Worm (Caenorhabditis elegans) whole organism, midembryonic: ENCODE measurements around the gene ZK512.1.

ENCODE experiments used
- T22C8.4 ChIP-seq: fragments of 200-800 bp; sonication (Bioruptor generic); IDR thresholded peaks from 2 replicates; pipeline ENCODE4 v1.3.6; 2022; ENCODE audit warnings: missing genetic modification characterization, missing compliant biosample characterization
- cog-1 ChIP-seq: sonication (generic microtip); optimal IDR thresholded peaks from 2 replicates; lab custom pipeline; 2016; ENCODE audit warnings: missing genetic modification characterization, missing compliant biosample characterization
- flt-1 ChIP-seq: fragments of 200-800 bp; sonication (Bioruptor generic); IDR thresholded peaks from 2 replicates; pipeline ENCODE4 v1.3.6; 2022; ENCODE audit warnings: missing genetic modification characterization, missing compliant biosample characterization
- klf-2 ChIP-seq: fragments of 200-800 bp; sonication (Bioruptor generic); conservative IDR thresholded peaks from 2 replicates; pipeline ENCODE4 v1.3.6; 2022; ENCODE audit warnings: missing genetic modification reagents, missing genetic modification characterization, missing compliant biosample characterization
- med-1 ChIP-seq: sonication (generic microtip); optimal IDR thresholded peaks from 2 replicates; lab custom pipeline; 2017; ENCODE audit warnings: missing genetic modification characterization, mild to moderate bottlenecking, missing compliant biosample characterization, antibody characterized with exemption, missing genetic modification reagents; ENCODE audit not compliant: insufficient read depth
- ref-1 ChIP-seq: fragments of 200-800 bp; sonication (Bioruptor generic); conservative IDR thresholded peaks from 2 replicates; pipeline ENCODE4 v1.3.6; 2022; ENCODE audit warnings: missing genetic modification reagents, missing genetic modification characterization, missing compliant biosample characterization
- tab-1 ChIP-seq: fragments of 200-800 bp; sonication (Bioruptor generic); IDR thresholded peaks from 2 replicates; pipeline ENCODE4 v1.3.6; 2022; ENCODE audit warnings: missing genetic modification characterization, missing compliant biosample characterization
- ztf-23 ChIP-seq: fragments of 200-800 bp; sonication (Bioruptor generic); IDR thresholded peaks from 2 replicates; pipeline ENCODE4 v1.3.6; 2022; ENCODE audit warnings: missing genetic modification reagents, missing genetic modification characterization, missing compliant biosample characterization
- ztf-29 ChIP-seq: fragments of 200-800 bp; sonication (Bioruptor generic); IDR thresholded peaks from 2 replicates; pipeline ENCODE4 v1.3.6; 2022; ENCODE audit warnings: missing genetic modification reagents, missing genetic modification characterization, missing compliant biosample characterization

Gene ZK512.1

DNA sequence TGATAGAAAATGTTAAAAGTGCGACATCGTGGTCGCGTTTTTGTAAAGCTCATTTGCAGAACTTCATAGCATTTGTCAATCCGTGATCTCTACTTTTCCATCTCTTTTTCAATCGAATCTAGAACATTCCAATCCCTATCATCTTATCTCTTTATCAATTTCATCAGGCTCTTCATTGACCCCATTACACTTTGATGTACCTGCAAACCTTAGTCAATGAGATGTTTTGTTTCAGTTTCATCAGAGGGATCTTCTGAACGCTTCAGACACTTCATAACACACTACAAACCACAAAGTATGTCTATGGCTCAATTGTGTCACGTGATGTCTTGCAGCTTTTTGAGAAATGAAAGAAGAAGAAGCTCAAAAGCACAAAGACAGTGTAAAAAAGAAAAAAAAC is 31.6 kb upstream of the ZK512.1 start:
- no peak for TF ChIP-seq ref-1
- TF ChIP-seq tab-1 = no peak
- no peak for TF ChIP-seq klf-2
- no peak for TF ChIP-seq T22C8.4 (GFP tag; lab: Robert Waterston, UW)
- no peak for TF ChIP-seq cog-1 (tag; lab: Kevin White, UChicago)
- no peak for TF ChIP-seq flt-1 (GFP tag; lab: Robert Waterston, UW)
- TF ChIP-seq ztf-29 = no peak
- no peak for TF ChIP-seq med-1
- TF ChIP-seq ztf-23 (GFP tag; lab: Robert Waterston, UW) = no peak

DNA sequence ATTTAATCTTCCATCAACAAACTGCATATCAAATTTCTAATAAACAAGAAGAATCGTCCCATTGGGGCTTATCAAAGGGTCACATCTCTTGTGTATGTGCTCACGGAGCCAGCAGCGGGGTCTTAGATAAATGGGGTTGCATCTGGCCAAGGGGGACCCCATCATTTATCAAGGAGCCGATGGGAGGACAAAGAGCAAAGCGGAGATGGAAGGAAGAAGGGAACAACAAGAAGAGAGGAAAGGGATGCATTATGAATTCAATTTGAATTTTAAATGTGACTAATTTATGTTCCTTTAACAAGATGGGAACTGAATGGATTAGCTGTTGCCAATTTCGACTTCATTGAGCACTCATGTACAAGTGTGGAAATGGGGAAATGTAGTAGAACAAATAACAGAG is 30.4 kb upstream of the ZK512.1 start:
- TF ChIP-seq ztf-23 (GFP tag; lab: Robert Waterston, UW) = 0 out of 2 replicates have a peak, but pooled peaks have one; percentile 33
- TF ChIP-seq ref-1 = no peak

DNA sequence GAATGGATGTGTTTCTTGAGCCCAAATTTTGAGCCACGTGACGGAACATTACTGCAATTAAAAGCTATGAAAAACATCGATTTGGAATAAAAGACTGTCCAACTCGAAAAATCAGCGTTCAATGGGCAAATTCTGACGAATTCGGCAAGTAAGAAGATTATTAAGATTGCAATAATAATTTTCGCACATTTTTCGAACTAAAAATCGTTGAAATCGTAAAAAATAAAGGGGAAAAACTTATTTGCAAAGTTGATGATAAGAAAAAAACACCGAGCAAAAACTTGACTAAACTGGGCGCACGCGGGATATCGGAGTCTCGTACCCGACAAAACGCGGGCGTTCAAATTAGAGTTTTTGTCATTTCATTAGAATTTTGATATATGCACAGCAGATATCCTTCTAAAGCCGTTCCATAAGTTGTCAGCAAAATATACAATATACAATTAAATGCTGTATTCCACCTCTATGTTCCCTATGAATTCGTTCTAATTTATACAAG is 25.4 kb upstream of the ZK512.1 start, which contains the start of the genes mccc-2 and mrpl-44:
Gene mccc-2 (minus strand): TSS at position 51 of the 499 bp plus-strand sequence.
Gene mrpl-44 (minus strand): TSS at position 51 of the 499 bp plus-strand sequence.
- TF ChIP-seq cog-1 (tag; lab: Kevin White, UChicago) = no peak
- TF ChIP-seq ref-1 = no peak
- no peak for TF ChIP-seq flt-1 (GFP tag; lab: Robert Waterston, UW)
- no peak for TF ChIP-seq T22C8.4 (GFP tag; lab: Robert Waterston, UW)
- TF ChIP-seq med-1 = no peak
- no peak for TF ChIP-seq tab-1
- TF ChIP-seq ztf-29 = no peak

DNA sequence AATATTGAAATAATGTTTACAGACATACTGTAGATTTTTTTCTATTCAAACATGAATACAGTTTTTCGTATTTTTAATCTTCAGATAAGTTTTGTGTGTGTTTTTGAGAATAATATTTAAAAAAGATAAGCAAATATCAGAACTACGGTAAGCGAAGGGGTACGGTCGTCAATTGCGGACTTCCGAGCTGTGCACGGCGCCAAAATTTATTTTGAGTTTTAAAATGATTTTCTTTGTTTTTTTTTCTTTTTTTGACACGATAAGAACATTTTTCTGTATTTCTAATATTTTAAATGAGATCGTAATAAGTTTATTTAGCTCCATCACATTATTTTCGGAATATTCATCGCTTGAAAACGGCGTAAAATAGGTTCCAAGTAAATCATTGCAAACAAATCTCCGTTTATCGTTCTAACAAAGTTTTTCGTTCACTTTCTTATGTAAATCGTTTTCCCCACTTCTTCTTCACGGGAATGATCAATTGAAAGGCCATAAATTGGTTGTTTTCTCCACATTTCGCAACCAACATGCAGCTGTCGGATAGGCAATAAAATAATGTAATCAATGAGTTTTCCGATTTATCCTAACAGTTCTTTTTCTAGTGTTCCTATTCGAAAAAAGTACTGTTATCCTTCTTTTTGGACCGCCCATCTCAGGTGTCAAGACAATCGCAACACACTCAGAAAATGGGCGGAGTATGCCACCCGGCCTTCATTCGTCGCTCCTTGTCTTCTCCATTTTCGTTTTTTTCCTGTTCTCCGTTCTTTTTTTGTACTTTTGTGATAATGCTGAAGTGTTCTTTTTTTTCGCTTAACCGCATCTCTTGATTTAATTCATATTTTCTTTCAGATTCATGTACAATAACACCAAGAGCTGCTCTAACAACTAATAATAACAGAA is 23.1 kb upstream of the ZK512.1 start, which contains the start of gene glp-1:
Gene glp-1 (plus strand): TSS at position 850 of the 900 bp plus-strand sequence.
- no peak for TF ChIP-seq ztf-23 (GFP tag; lab: Robert Waterston, UW)
- no peak for TF ChIP-seq ztf-29
- no peak for TF ChIP-seq tab-1

DNA sequence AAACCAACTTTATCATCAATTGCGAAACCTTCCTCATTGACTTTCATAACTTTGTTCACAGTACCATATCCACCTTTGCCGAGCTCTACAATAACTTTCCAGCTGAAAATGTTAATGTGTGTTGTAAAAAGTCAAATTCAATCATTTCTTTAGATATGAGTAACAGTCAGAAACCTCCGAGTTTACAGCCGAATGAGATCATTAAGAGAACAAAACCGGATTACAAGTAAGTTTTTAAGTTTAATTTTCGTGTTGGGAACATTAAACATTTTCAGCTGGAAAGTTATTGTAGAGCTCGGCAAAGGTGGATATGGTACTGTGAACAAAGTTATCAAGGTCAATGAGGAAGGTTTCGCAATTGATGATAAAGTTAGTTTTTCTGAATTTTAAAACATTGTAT is 13.5 kb upstream of the ZK512.1 start, which contains the start of gene ZK507.1:
Gene ZK507.1 (minus strand): TSS at position 101 of the 400 bp plus-strand sequence.
- TF ChIP-seq klf-2 (no peak), T22C8.4 (GFP tag; lab: Robert Waterston, UW) (no peak), flt-1 (GFP tag; lab: Robert Waterston, UW) (no peak), ztf-23 (GFP tag; lab: Robert Waterston, UW) (no peak), cog-1 (tag; lab: Kevin White, UChicago) (no peak), tab-1 (no peak), ref-1 (no peak), med-1 (no peak)

DNA sequence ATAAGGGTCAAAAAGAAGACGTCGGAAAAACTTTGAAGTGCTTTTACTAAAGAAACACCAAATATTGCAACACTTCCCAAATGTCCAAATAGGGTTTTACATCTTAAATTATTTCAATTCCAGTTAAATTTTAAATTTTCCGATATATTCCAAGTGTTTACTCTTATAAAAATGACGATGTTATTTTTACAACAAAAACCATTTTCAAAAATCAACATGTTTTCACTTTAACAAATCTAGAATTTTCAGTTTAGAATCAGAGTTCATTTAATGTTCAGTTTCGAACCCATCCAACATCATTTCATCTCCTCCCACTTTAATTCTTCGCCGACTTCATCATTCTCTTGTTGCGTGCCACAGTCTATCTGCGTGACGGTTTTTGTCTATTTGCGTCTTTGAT is 11.1 kb upstream of the ZK512.1 start, which contains the start of gene dos-1:
Gene dos-1 (plus strand): TSS at position 301 of the 400 bp plus-strand sequence.
- TF ChIP-seq med-1 = no peak
- no peak for TF ChIP-seq cog-1 (tag; lab: Kevin White, UChicago)
- no peak for TF ChIP-seq ztf-23 (GFP tag; lab: Robert Waterston, UW)
- no peak for TF ChIP-seq ztf-29
- no peak for TF ChIP-seq tab-1
- no peak for TF ChIP-seq T22C8.4 (GFP tag; lab: Robert Waterston, UW)
- TF ChIP-seq flt-1 (GFP tag; lab: Robert Waterston, UW) = no peak
- TF ChIP-seq klf-2 = no peak
- no peak for TF ChIP-seq ref-1

DNA sequence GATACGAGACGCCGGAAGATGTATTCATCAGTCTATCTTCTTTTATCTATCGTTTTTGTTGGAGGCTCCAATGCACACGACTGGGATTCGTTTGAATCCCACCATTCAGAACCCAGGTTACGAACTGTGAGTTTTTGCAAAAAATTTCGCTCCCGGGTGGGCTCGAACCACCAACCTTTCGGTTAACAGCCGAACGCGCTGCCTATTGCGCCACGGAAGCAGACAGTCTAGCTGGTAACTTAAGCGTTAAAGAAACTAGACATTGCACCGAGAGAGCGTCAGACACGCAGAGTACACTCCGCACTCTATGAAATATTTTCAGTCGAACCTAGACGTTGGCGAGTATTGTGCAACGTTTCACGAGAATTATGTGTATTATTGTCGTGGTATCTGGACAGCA is 10.7 kb upstream of the ZK512.1 start:
- TF ChIP-seq klf-2 (0 out of 2 replicates have a peak, but pooled peaks have one; percentile 59), T22C8.4 (GFP tag; lab: Robert Waterston, UW) (peak; percentile 72), ztf-29 (peak; percentile 40; the same call in 1 of the 2 replicates), tab-1 (peak; percentile 87), flt-1 (GFP tag; lab: Robert Waterston, UW) (peak; percentile 92), med-1 (no peak), ref-1 (peak; percentile 62), cog-1 (tag; lab: Kevin White, UChicago) (no peak), ztf-23 (GFP tag; lab: Robert Waterston, UW) (peak; percentile 81)

DNA sequence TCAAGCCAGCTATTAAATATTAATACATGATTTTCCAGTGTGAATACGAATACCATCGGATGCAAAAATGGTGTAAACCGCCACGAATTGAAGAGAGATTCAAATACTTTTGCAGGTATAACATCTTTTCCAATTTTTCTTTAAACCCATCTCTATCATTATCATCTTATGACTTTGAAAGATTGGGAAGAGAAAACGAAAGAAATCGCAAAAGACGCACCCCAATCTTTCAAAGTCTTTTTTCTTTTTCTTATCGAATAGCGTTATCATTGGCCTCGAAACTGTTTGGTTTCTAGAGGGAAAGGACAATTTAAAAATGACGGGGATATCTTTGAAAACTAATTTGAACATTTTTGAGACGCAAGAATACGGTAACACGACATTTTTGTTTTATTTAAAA is 9.1 kb upstream of the ZK512.1 start:
- TF ChIP-seq cog-1 (tag; lab: Kevin White, UChicago) (no peak), T22C8.4 (GFP tag; lab: Robert Waterston, UW) (no peak), med-1 (no peak), ztf-29 (no peak), ztf-23 (GFP tag; lab: Robert Waterston, UW) (no peak), klf-2 (no peak)

DNA sequence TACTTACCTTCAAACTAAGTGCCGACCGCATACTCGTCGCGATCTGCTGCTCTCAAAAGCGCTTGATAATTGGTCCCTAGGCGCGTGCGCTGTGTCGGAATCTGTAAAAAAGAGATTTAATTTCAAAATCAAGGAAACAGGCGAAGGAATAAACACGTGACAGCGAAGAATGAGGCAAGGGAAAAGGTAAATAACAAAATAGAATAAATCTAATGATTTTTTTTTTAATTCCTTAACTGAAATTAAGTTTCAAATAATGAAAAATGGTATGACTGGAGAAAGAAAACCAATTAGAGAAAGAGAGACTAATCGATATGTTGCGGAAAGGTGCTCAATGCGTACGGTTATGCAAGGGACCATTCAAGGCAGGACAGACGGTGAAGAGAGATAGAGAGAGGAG is 5.6 kb upstream of the ZK512.1 start, which contains the start of gene cya-1:
Gene cya-1 (minus strand): TSS at position 101 of the 400 bp plus-strand sequence.
- no peak for TF ChIP-seq ref-1
- TF ChIP-seq cog-1 (tag; lab: Kevin White, UChicago) = no peak

DNA sequence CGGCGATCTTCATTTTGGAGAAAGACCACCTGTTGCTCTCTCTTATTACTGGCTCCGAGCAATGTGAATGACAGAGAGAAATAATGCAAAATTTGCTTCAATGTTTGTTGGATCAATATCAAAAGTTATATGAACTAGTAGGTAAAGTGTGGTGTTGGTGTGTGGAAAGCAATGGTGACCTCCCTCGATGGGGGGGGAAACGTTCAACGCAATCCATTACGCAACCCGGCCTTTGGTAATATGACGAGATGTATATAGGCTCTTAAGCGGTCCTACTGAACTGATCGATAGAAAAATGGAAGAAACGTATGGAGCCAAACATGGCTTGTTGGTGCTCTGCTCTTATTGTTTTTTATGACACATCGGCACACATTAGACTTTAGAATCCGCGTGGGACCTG is 5.0 kb upstream of the ZK512.1 start:
- no peak for TF ChIP-seq flt-1 (GFP tag; lab: Robert Waterston, UW)
- no peak for TF ChIP-seq med-1
- no peak for TF ChIP-seq klf-2
- no peak; the same call in 1 of the 2 replicates for TF ChIP-seq T22C8.4 (GFP tag; lab: Robert Waterston, UW)
- TF ChIP-seq tab-1 = no peak
- TF ChIP-seq cog-1 (tag; lab: Kevin White, UChicago) = no peak
- no peak for TF ChIP-seq ref-1
- TF ChIP-seq ztf-23 (GFP tag; lab: Robert Waterston, UW) = no peak
